Worm (Caenorhabditis elegans) whole organism, late embryonic: ENCODE data around the gene cka-1.

Experiments used
- C08G9.2 ChIP-seq: sonication (generic microtip); optimal IDR thresholded peaks from 2 replicates; lab custom pipeline; 2016; ENCODE audit warnings: mild to moderate bottlenecking, missing genetic modification characterization, moderate library complexity, missing compliant biosample characterization
- C38D4.7 ChIP-seq: fragments of 200-800 bp; sonication (Bioruptor generic); optimal IDR thresholded peaks from 2 replicates; lab custom pipeline; 2018; ENCODE audit warnings: mild to moderate bottlenecking, missing genetic modification characterization, moderate library complexity, missing compliant biosample characterization
- T23F11.4 ChIP-seq: fragments of 200-800 bp; sonication (Bioruptor generic); optimal IDR thresholded peaks from 2 replicates; lab custom pipeline; 2018; ENCODE audit warnings: mild to moderate bottlenecking, missing genetic modification characterization, missing compliant biosample characterization
- dve-1 ChIP-seq: sonication (generic microtip); optimal IDR thresholded peaks from 2 replicates; lab custom pipeline; 2017; ENCODE audit warnings: antibody characterized with exemption, mild to moderate bottlenecking, missing genetic modification characterization, missing compliant biosample characterization
- nhr-232 ChIP-seq: sonication (generic microtip); optimal IDR thresholded peaks from 2 replicates; lab custom pipeline; 2016; ENCODE audit warnings: missing genetic modification characterization, missing compliant biosample characterization
- pqm-1 ChIP-seq: sonication (generic microtip); optimal IDR thresholded peaks from 2 replicates; lab custom pipeline; 2016; ENCODE audit warnings: missing genetic modification characterization, missing compliant biosample characterization
- unc-42 ChIP-seq: sonication (generic microtip); optimal IDR thresholded peaks from 2 replicates; lab custom pipeline; 2016; ENCODE audit warnings: missing genotype, missing genetic modification characterization, missing compliant biosample characterization

DNA sequence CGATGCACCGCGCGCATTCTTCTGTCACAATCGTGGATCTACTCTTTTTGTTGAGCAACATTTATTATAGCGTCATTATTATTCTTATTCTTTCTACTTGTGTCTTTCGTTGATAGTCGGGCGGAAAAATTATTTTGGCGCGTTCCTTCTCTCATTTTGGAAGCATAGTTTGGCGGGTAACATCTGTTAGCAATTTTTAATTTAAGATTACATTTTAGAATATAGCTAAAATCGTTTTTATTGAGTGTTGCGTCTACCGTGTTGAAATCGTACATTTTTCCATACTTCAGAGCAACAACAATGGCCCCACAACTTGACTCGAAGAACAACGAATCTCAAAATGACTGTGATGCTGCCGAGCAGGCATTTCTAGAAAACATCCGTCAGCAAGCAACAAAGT is 46.8 kb downstream of the cka-1 start, which contains the start of gene sdz-36:
- no peak for TF ChIP-seq T23F11.4
- TF ChIP-seq pqm-1 (tag; lab: Kevin White, UChicago), result no peak
- TF ChIP-seq unc-42 (tag; lab: Kevin White, UChicago), result no peak
- no peak for TF ChIP-seq C38D4.7 (GFP tag; lab: Kevin White, UChicago)
- TF ChIP-seq C08G9.2 (tag; lab: Kevin White, UChicago), result no peak
- TF ChIP-seq nhr-232, result no peak
- no peak for TF ChIP-seq dve-1 (tag; lab: Kevin White, UChicago)
